Worm (Caenorhabditis elegans) whole organism, midembryonic: ENCODE data around the gene ugt-34.

ENCODE experiments used
- T22C8.4 ChIP-seq: fragments of 200-800 bp; sonication (Bioruptor generic); IDR thresholded peaks from 2 replicates; pipeline ENCODE4 v1.3.6; 2022; ENCODE audit warnings: missing genetic modification characterization, missing compliant biosample characterization
- cog-1 ChIP-seq: sonication (generic microtip); optimal IDR thresholded peaks from 2 replicates; lab custom pipeline; 2016; ENCODE audit warnings: missing genetic modification characterization, missing compliant biosample characterization
- flt-1 ChIP-seq: fragments of 200-800 bp; sonication (Bioruptor generic); IDR thresholded peaks from 2 replicates; pipeline ENCODE4 v1.3.6; 2022; ENCODE audit warnings: missing genetic modification characterization, missing compliant biosample characterization
- klf-2 ChIP-seq: fragments of 200-800 bp; sonication (Bioruptor generic); conservative IDR thresholded peaks from 2 replicates; pipeline ENCODE4 v1.3.6; 2022; ENCODE audit warnings: missing genetic modification reagents, missing genetic modification characterization, missing compliant biosample characterization
- med-1 ChIP-seq: sonication (generic microtip); optimal IDR thresholded peaks from 2 replicates; lab custom pipeline; 2017; ENCODE audit warnings: missing genetic modification characterization, mild to moderate bottlenecking, missing compliant biosample characterization, antibody characterized with exemption, missing genetic modification reagents; ENCODE audit not compliant: insufficient read depth
- ref-1 ChIP-seq: fragments of 200-800 bp; sonication (Bioruptor generic); conservative IDR thresholded peaks from 2 replicates; pipeline ENCODE4 v1.3.6; 2022; ENCODE audit warnings: missing genetic modification reagents, missing genetic modification characterization, missing compliant biosample characterization
- tab-1 ChIP-seq: fragments of 200-800 bp; sonication (Bioruptor generic); IDR thresholded peaks from 2 replicates; pipeline ENCODE4 v1.3.6; 2022; ENCODE audit warnings: missing genetic modification characterization, missing compliant biosample characterization
- ztf-23 ChIP-seq: fragments of 200-800 bp; sonication (Bioruptor generic); IDR thresholded peaks from 2 replicates; pipeline ENCODE4 v1.3.6; 2022; ENCODE audit warnings: missing genetic modification reagents, missing genetic modification characterization, missing compliant biosample characterization
- ztf-29 ChIP-seq: fragments of 200-800 bp; sonication (Bioruptor generic); IDR thresholded peaks from 2 replicates; pipeline ENCODE4 v1.3.6; 2022; ENCODE audit warnings: missing genetic modification reagents, missing genetic modification characterization, missing compliant biosample characterization

- TF ChIP-seq cog-1 (tag; lab: Kevin White, UChicago) (no peak), klf-2 (no peak), ref-1 (no peak), ztf-29 (GFP tag; lab: Robert Waterston, UW) (no peak), tab-1 (GFP tag; lab: Robert Waterston, UW) (no peak), ztf-23 (GFP tag; lab: Robert Waterston, UW) (no peak), flt-1 (GFP tag; lab: Robert Waterston, UW) (no peak), T22C8.4 (GFP tag; lab: Robert Waterston, UW) (no peak), med-1 (no peak)
Observed at ce11 chrV:10664271-10664670, 7.5 kb upstream of the ugt-34 start.
